Fruit fly (Drosophila melanogaster) whole organism, embryonic: ENCODE measurements around the gene Tbca.

Source experiments
- Awh ChIP-seq: fragments of 200-800 bp; sonication (Bioruptor generic); IDR thresholded peaks from 2 replicates; pipeline ENCODE4, ENCODE4 v1.3.6; 2022; ENCODE audit warnings: missing biosample characterization, missing genetic modification characterization
- B-H2 ChIP-seq: fragments of 200-800 bp; sonication (Bioruptor generic); optimal IDR thresholded peaks from 2 replicates; lab custom pipeline; 2018; ENCODE audit warnings: missing biosample characterization, mild to moderate bottlenecking, missing genetic modification characterization
- Bgb ChIP-seq: fragments of 200-800 bp; sonication (Bioruptor generic); IDR thresholded peaks from 2 replicates; pipeline ENCODE4 v1.3.6; 2022; ENCODE audit warnings: missing biosample characterization, missing genetic modification characterization; ENCODE audit not compliant: partially characterized antibody
- CG10366 ChIP-seq: fragments of 200-800 bp; sonication (Bioruptor generic); IDR thresholded peaks from 2 replicates; pipeline ENCODE4 v1.3.6; 2022; ENCODE audit warnings: missing biosample characterization, missing genetic modification characterization
- CG11560 ChIP-seq: fragments of 200-800 bp; sonication (Bioruptor generic); IDR thresholded peaks from 3 replicates; pipeline ENCODE4 v1.3.6; 2022; ENCODE audit warnings: missing biosample characterization, missing genetic modification characterization
- CG15479 ChIP-seq: fragments of 200-800 bp; sonication (Bioruptor generic); optimal IDR thresholded peaks from 3 replicates; lab custom pipeline; 2019; ENCODE audit warnings: missing biosample characterization, mild to moderate bottlenecking, missing genetic modification characterization, moderate library complexity
- CG16813 ChIP-seq: fragments of 200-800 bp; sonication (Bioruptor generic); IDR thresholded peaks from 3 replicates; pipeline ENCODE4 v1.3.6; 2022; ENCODE audit warnings: missing biosample characterization, missing genetic modification characterization; ENCODE audit not compliant: partially characterized antibody
- CG17385 ChIP-seq: fragments of 200-800 bp; sonication (Bioruptor generic); optimal IDR thresholded peaks from 3 replicates; lab custom pipeline; 2018; ENCODE audit warnings: missing biosample characterization, mild to moderate bottlenecking, missing genetic modification characterization
- CG17612 ChIP-seq: fragments of 200-800 bp; sonication (Bioruptor generic); IDR thresholded peaks from 2 replicates; pipeline ENCODE4 v1.3.6; 2022; ENCODE audit warnings: missing biosample characterization, missing genetic modification characterization
- CG2129 ChIP-seq: fragments of 200-800 bp; sonication (Bioruptor generic); IDR thresholded peaks from 2 replicates; pipeline ENCODE4 v1.3.6; 2022; ENCODE audit warnings: missing biosample characterization, missing genetic modification characterization; ENCODE audit not compliant: partially characterized antibody
- CG3407 ChIP-seq: fragments of 200-800 bp; sonication (Bioruptor generic); optimal IDR thresholded peaks from 2 replicates; lab custom pipeline; 2018; ENCODE audit warnings: missing biosample characterization, mild to moderate bottlenecking, missing genetic modification characterization
- CG34422 ChIP-seq: fragments of 200-800 bp; sonication (Bioruptor generic); IDR thresholded peaks from 3 replicates; pipeline ENCODE4 v1.3.6; 2022; ENCODE audit warnings: missing biosample characterization, missing genetic modification characterization
- CG5953 ChIP-seq: fragments of 200-800 bp; sonication (Bioruptor generic); IDR thresholded peaks from 2 replicates; pipeline ENCODE4 v1.3.6; 2022; ENCODE audit warnings: missing biosample characterization, missing genetic modification characterization
- CG6272 ChIP-seq: fragments of 200-800 bp; sonication (Bioruptor generic); IDR thresholded peaks from 2 replicates; pipeline ENCODE4 v1.3.6; 2022; ENCODE audit warnings: missing biosample characterization, missing genetic modification characterization
- CG7357 ChIP-seq: fragments of 200-800 bp; sonication (Bioruptor generic); IDR thresholded peaks from 3 replicates; pipeline ENCODE4 v1.3.6; 2022; ENCODE audit warnings: missing biosample characterization, missing genetic modification characterization
- CG7928 ChIP-seq: fragments of 200-800 bp; sonication (Bioruptor generic); optimal IDR thresholded peaks from 2 replicates; lab custom pipeline; 2017; ENCODE audit warnings: missing biosample characterization, mild to moderate bottlenecking, missing genetic modification characterization
- CG8290 ChIP-seq, 3 experiments: fragments of 200-800 bp; sonication (Bioruptor generic); optimal IDR thresholded peaks; 2 replicates each; lab custom pipeline; 2016 to 2019; ENCODE audit warnings: missing biosample characterization in 3 of 3, missing genetic modification characterization in 3 of 3, mild to moderate bottlenecking in 2 of 3, moderate library complexity in 1 of 3
- Dbx ChIP-seq: fragments of 200-800 bp; sonication (Bioruptor generic); IDR thresholded peaks from 3 replicates; pipeline ENCODE4 v1.3.6; 2022; ENCODE audit warnings: missing biosample characterization, missing genetic modification characterization
- E2f1 ChIP-seq: fragments of 200-800 bp; sonication (Bioruptor generic); IDR thresholded peaks from 2 replicates; pipeline ENCODE4 v1.3.6; 2022; ENCODE audit warnings: missing biosample characterization, missing genetic modification characterization
- Gsc ChIP-seq: fragments of 200-800 bp; sonication (Bioruptor generic); IDR thresholded peaks from 2 replicates; pipeline ENCODE4 v1.3.6; 2022; ENCODE audit warnings: missing biosample characterization, missing genetic modification characterization
- H15 ChIP-seq: fragments of 200-800 bp; sonication (Bioruptor generic); IDR thresholded peaks from 3 replicates; pipeline ENCODE4 v1.3.6; 2022; ENCODE audit warnings: missing biosample characterization, missing genetic modification characterization
- Oaz ChIP-seq: fragments of 200-800 bp; sonication (Bioruptor generic); IDR thresholded peaks from 2 replicates; pipeline ENCODE4 v1.3.6; 2022; ENCODE audit warnings: missing biosample characterization, missing genetic modification characterization
- Ptx1 ChIP-seq: fragments of 200-800 bp; sonication (Bioruptor generic); IDR thresholded peaks from 2 replicates; pipeline ENCODE4 v1.3.6; 2022; ENCODE audit warnings: missing biosample characterization, missing genetic modification characterization
- Six4 ChIP-seq: fragments of 200-800 bp; sonication (Bioruptor generic); optimal IDR thresholded peaks from 2 replicates; lab custom pipeline; 2016; ENCODE audit warnings: missing biosample characterization, missing genetic modification characterization
- ap ChIP-seq: fragments of 200-800 bp; sonication (Bioruptor generic); IDR thresholded peaks from 2 replicates; pipeline ENCODE4 v1.3.6; 2022; ENCODE audit warnings: missing biosample characterization, missing genetic modification characterization
- caup ChIP-seq: fragments of 200-800 bp; sonication (Bioruptor generic); optimal IDR thresholded peaks from 3 replicates; lab custom pipeline; 2017; ENCODE audit warnings: missing biosample characterization, mild to moderate bottlenecking, missing genetic modification characterization, moderate library complexity; ENCODE audit not compliant: severe bottlenecking
- dan ChIP-seq: fragments of 200-800 bp; sonication (Bioruptor generic); IDR thresholded peaks from 2 replicates; pipeline ENCODE4 v1.3.6; 2022; ENCODE audit warnings: missing biosample characterization, missing genetic modification characterization
- dm ChIP-seq: fragments of 200-800 bp; sonication (Bioruptor generic); optimal IDR thresholded peaks from 3 replicates; lab custom pipeline; 2016; ENCODE audit warnings: missing biosample characterization, missing genetic modification characterization
- dpn ChIP-seq, 2 experiments: fragments of 200-800 bp; sonication (Bioruptor generic); optimal IDR thresholded peaks; 3 replicates each; lab custom pipeline; 2016; ENCODE audit warnings: missing biosample characterization in 2 of 2, missing genetic modification characterization in 2 of 2
- emc ChIP-seq: fragments of 200-800 bp; sonication (Bioruptor generic); optimal IDR thresholded peaks from 2 replicates; lab custom pipeline; 2016; ENCODE audit warnings: missing biosample characterization, missing genetic modification characterization
- fd96Cb ChIP-seq: fragments of 200-800 bp; sonication (Bioruptor generic); optimal IDR thresholded peaks from 2 replicates; lab custom pipeline; 2018; ENCODE audit warnings: missing biosample characterization, mild to moderate bottlenecking, missing genetic modification characterization, moderate library complexity
- gce ChIP-seq: fragments of 200-800 bp; sonication (Bioruptor generic); IDR thresholded peaks from 3 replicates; pipeline ENCODE4 v1.3.6; 2022; ENCODE audit warnings: missing biosample characterization, missing genetic modification characterization
- hkb ChIP-seq, 2 experiments: fragments of 200-800 bp in 1 of 2; fragments of >200 bp in 1 of 2; sonication (Bioruptor generic) in 1 of 2; IDR thresholded peaks in 1 of 2; optimal IDR thresholded peaks in 1 of 2; 2 replicates each; pipeline versions ENCODE4 v1.3.6 to Lab custom; 2017 to 2022; ENCODE audit warnings: missing biosample characterization in 1 of 2, missing genetic modification characterization in 1 of 2
- knrl ChIP-seq: fragments of 200-800 bp; sonication (Bioruptor generic); IDR thresholded peaks from 3 replicates; pipeline ENCODE4 v1.3.6; 2022; ENCODE audit warnings: missing biosample characterization, missing genetic modification characterization; ENCODE audit not compliant: partially characterized antibody
- lbe ChIP-seq: fragments of 200-800 bp; sonication (Bioruptor generic); optimal IDR thresholded peaks from 2 replicates; lab custom pipeline; 2016; ENCODE audit warnings: missing biosample characterization, mild to moderate bottlenecking, missing genetic modification characterization
- lola ChIP-seq, 3 experiments: fragments of >200 bp in 2 of 3; fragments of 200-800 bp in 1 of 3; sonication (Bioruptor generic) in 1 of 3; optimal IDR thresholded peaks; 2 replicates each; lab custom pipeline; 2017 to 2019; ENCODE audit warnings: missing biosample characterization in 3 of 3, missing genetic modification characterization in 3 of 3, mild to moderate bottlenecking in 1 of 3, moderate library complexity in 1 of 3
- nom ChIP-seq: fragments of 200-800 bp; sonication (Bioruptor generic); optimal IDR thresholded peaks from 2 replicates; lab custom pipeline; 2017; ENCODE audit warnings: missing biosample characterization, missing genetic modification characterization, mild to moderate bottlenecking, moderate library complexity, missing genetic modification reagents
- prd ChIP-seq, 3 experiments: fragments of >200 bp in 2 of 3; fragments of 200-800 bp in 1 of 3; sonication (Bioruptor generic) in 1 of 3; optimal IDR thresholded peaks in 2 of 3; IDR thresholded peaks in 1 of 3; 2 replicates in 2 of 3; 3 replicates in 1 of 3; pipeline versions ENCODE4 v1.3.6 to Lab custom; 2017 to 2022; ENCODE audit warnings: missing biosample characterization in 1 of 3, missing genetic modification characterization in 1 of 3
- pros ChIP-seq: fragments of 200-800 bp; sonication (Bioruptor generic); optimal IDR thresholded peaks from 3 replicates; lab custom pipeline; 2019; ENCODE audit warnings: missing biosample characterization, mild to moderate bottlenecking, missing genetic modification characterization, moderate library complexity
- pum ChIP-seq: fragments of 200-800 bp; sonication (Bioruptor generic); optimal IDR thresholded peaks from 2 replicates; lab custom pipeline; 2016; ENCODE audit warnings: missing biosample characterization, missing genetic modification characterization
- row ChIP-seq: fragments of 200-800 bp; sonication (Bioruptor generic); IDR thresholded peaks from 3 replicates; pipeline ENCODE4 v1.3.6; 2022; ENCODE audit warnings: missing biosample characterization, missing genetic modification characterization
- sc ChIP-seq, 3 experiments: fragments of >200 bp in 2 of 3; fragments of 200-800 bp in 1 of 3; sonication (Bioruptor generic) in 1 of 3; optimal IDR thresholded peaks; 2 replicates in 2 of 3; 3 replicates in 1 of 3; lab custom pipeline; 2017; ENCODE audit warnings: mild to moderate bottlenecking in 1 of 3, missing biosample characterization in 1 of 3, missing genetic modification characterization in 1 of 3, missing genetic modification reagents in 1 of 3
- vvl ChIP-seq: fragments of 200-800 bp; sonication (Bioruptor generic); IDR thresholded peaks from 2 replicates; pipeline ENCODE4 v1.3.6; 2022; ENCODE audit warnings: missing biosample characterization, missing genetic modification characterization
- yki ChIP-seq: fragments of >200 bp; optimal IDR thresholded peaks from 3 replicates; lab custom pipeline; 2018

Gene Tbca

DNA sequence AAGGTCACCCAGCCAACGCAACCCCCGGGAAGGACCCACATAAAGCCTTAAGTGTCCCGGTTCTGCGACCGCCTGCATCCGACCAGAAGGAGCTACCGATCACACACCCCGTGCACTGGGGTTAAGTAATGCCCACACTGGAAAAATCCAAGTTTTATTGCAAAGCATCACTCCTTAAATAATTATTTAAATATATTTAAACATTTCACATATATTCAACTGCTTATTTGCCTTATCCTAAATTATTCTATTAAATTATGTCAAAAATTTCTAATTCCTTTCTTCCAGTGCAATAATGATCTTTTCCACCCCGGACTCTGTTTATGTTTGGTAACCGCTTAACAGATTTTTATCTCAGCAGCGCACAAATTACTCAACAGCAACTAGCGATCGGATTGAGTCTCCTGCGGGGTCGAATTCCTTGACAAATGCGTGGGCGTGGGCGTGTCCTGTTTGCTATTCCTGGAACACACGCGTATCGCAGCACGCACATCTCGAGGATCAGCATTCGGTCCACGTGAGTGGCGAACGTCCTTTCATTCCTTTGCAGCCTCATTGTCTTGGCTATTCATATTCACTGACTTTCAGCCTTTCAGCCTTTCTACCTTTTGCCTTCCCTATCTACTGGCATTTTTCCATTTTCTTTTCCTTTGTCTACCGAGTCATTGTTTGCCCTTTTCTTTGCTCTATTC is 38.6 kb upstream of the Tbca start (continued):
- TF ChIP-seq CG7928 (no peak), CG6272 (GFP tag; lab: Robert Waterston, UW) (no peak), lola (GFP tag; optimal IDR thresholded peaks at IDR 0.05; lab: Kevin White, UChicago) (peak in 1 of 3 experiments; percentile 85), ap (GFP tag; lab: Robert Waterston, UW) (0 out of 2 replicates have a peak, but pooled peaks have one; percentile 24), CG2129 (GFP tag; lab: Robert Waterston, UW) (no peak), CG3407 (GFP tag; lab: Kevin White, UChicago) (peak; percentile 11), sc (optimal IDR thresholded peaks at IDR 0.05; lab: Kevin White, UChicago) (no peak), sc (GFP tag; optimal IDR thresholded peaks at IDR 0.05; lab: Kevin White, UChicago) (peak; percentile 45), CG17612 (no peak), yki (lab: Kevin White, UChicago) (no peak), CG17385 (no peak), CG8290 (GFP tag; optimal IDR thresholded peaks at IDR 0.05; lab: Kevin White, UChicago) (peak; percentile 13), CG8290 (tag; optimal IDR thresholded peaks at IDR 0.05; lab: Kevin White, UChicago) (no peak), Ptx1 (GFP tag; lab: Robert Waterston, UW) (peak; percentile 43; the same call in 1 of the 2 replicates), gce (GFP tag; lab: Robert Waterston, UW) (no peak)

DNA sequence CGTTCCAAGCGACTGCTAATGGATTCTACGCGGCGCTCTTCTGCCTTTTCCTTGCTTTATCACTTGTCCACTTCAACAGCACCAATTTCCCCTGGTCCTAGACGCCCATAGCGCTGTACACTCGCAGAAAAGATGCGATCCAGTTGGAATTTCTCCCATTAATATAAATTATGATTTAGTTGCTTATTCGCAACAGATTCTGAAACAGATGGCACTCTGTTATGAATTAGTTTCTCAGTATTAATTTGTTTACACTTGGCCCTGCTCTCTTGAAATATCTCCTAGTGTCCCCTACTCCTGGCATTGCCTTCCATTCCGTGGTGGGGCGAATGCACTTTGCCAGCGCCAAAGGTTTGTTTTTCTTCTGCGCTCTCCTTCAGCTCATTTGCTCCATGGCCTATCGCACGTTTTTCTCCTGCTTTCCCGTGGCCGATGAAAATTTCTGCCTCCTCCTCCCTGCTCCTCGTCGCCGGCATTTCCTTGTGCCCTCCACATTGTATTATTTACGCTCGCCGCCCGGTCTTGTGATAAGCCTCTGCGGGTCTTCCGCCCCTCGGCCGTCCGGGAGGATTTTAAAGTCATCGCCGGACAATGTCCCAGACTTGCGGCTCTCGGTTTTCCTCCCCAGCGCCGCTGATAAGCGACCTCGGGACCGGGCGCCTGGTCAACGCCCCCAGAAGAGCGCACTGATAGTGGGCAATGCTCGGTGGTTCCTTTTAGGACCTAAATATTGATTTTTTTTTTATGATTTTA is 37.0 kb upstream of the Tbca start:
- TF ChIP-seq pros (no peak), Oaz (GFP tag; lab: Robert Waterston, UW) (no peak), CG5953 (no peak), Bgb (GFP tag; lab: Robert Waterston, UW) (no peak), Six4 (GFP tag; lab: Kevin White, UChicago) (no peak), Dbx (no peak), CG17612 (no peak), CG15479 (GFP tag; lab: Kevin White, UChicago) (no peak), row (0 out of 3 replicates have a peak, but pooled peaks have one; percentile 9), prd (optimal IDR thresholded peaks at IDR 0.05; lab: Kevin White, UChicago) (no peak), prd (GFP tag; IDR thresholded peaks at IDR 0.05; lab: Robert Waterston, UW) (peak; percentile 62; the same call in 2 of the 3 replicates), fd96Cb (tag; lab: Kevin White, UChicago) (peak; percentile 16), dan (GFP tag; lab: Robert Waterston, UW) (peak; percentile 47; the same call in 1 of the 2 replicates), CG7357 (GFP tag; lab: Robert Waterston, UW) (peak; percentile 47; the same call in 2 of the 3 replicates), dm (GFP tag; lab: Kevin White, UChicago) (no peak), CG16813 (GFP tag; lab: Robert Waterston, UW) (no peak), ap (GFP tag; lab: Robert Waterston, UW) (no peak), nom (GFP tag; lab: Kevin White, UChicago) (no peak), caup (GFP tag; lab: Kevin White, UChicago) (no peak), CG10366 (GFP tag; lab: Robert Waterston, UW) (no peak), vvl (GFP tag; lab: Robert Waterston, UW) (peak; percentile 52; the same call in 1 of the 2 replicates), B-H2 (GFP tag; lab: Kevin White, UChicago) (no peak), lbe (no peak), knrl (GFP tag; lab: Robert Waterston, UW) (no peak), Awh (GFP tag; lab: Robert Waterston, UW) (no peak), E2f1 (no peak), dpn (GFP tag; optimal IDR thresholded peaks at IDR 0.05; lab: Kevin White, UChicago) (no peak), pum (GFP tag; lab: Kevin White, UChicago) (peak; percentile 10), CG34422 (GFP tag; lab: Robert Waterston, UW) (0 out of 3 replicates have a peak, but pooled peaks have one; percentile 27), H15 (GFP tag; lab: Robert Waterston, UW) (peak; percentile 35; the same call in 1 of the 3 replicates), hkb (optimal IDR thresholded peaks at IDR 0.05; lab: Kevin White, UChicago) (no peak), hkb (GFP tag; IDR thresholded peaks at IDR 0.05; lab: Robert Waterston, UW) (no peak), Gsc (GFP tag; lab: Robert Waterston, UW) (peak; percentile 49; the same call in 1 of the 2 replicates), emc (GFP tag; lab: Kevin White, UChicago) (no peak), CG11560 (tag; lab: Robert Waterston, UW) (no peak)
